Worm (Caenorhabditis elegans) whole organism, young adult: ENCODE measurements around the gene B0228.9.

ENCODE experiments used
- F10E7.11 ChIP-seq: sonication (generic microtip); optimal IDR thresholded peaks from 2 replicates; lab custom pipeline; 2017; ENCODE audit warnings: mild to moderate bottlenecking, missing genetic modification characterization, moderate library complexity, missing compliant biosample characterization
- F23B12.7 ChIP-seq: sonication (generic microtip); optimal IDR thresholded peaks from 2 replicates; lab custom pipeline; 2017; ENCODE audit warnings: missing genetic modification characterization, mild to moderate bottlenecking, missing compliant biosample characterization, antibody characterized with exemption, moderate library complexity; ENCODE audit not compliant: insufficient read depth
- F33H1.4 ChIP-seq: fragments of 200-800 bp; sonication (Bioruptor generic); IDR thresholded peaks from 2 replicates; pipeline ENCODE4 v1.3.6; 2022; ENCODE audit warnings: missing genetic modification reagents, missing genetic modification characterization, missing compliant biosample characterization
- F37B4.10 ChIP-seq: fragments of 200-800 bp; sonication (Bioruptor generic); IDR thresholded peaks from 2 replicates; pipeline ENCODE4 v1.3.6; 2022; ENCODE audit warnings: missing genetic modification characterization, missing compliant biosample characterization
- F49E8.2 ChIP-seq: sonication (generic microtip); optimal IDR thresholded peaks from 3 replicates; lab custom pipeline; 2017; ENCODE audit warnings: missing genetic modification characterization, mild to moderate bottlenecking, missing compliant biosample characterization, antibody characterized with exemption, moderate library complexity; ENCODE audit not compliant: insufficient read depth
- F52B5.7 ChIP-seq: sonication (generic microtip); optimal IDR thresholded peaks from 2 replicates; lab custom pipeline; 2016; ENCODE audit warnings: mild to moderate bottlenecking, missing genetic modification characterization, missing compliant biosample characterization
- F57C9.4 ChIP-seq: sonication (generic microtip); optimal IDR thresholded peaks from 2 replicates; lab custom pipeline; 2017; ENCODE audit warnings: mild to moderate bottlenecking, missing genetic modification characterization, missing compliant biosample characterization
- Y53F4B.3 ChIP-seq: fragments of 200-800 bp; sonication (Bioruptor generic); IDR thresholded peaks from 2 replicates; pipeline ENCODE4 v1.3.6; 2022; ENCODE audit warnings: missing genetic modification reagents, missing genetic modification characterization, missing compliant biosample characterization
- Y56A3A.18 ChIP-seq: fragments of 200-800 bp; sonication (Bioruptor generic); IDR thresholded peaks from 2 replicates; pipeline ENCODE4 v1.3.6; 2022; ENCODE audit warnings: missing genetic modification reagents, missing genetic modification characterization, missing compliant biosample characterization
- Y95B8A.8 ChIP-seq: fragments of 200-800 bp; sonication (Bioruptor generic); IDR thresholded peaks from 2 replicates; pipeline ENCODE4 v1.3.6; 2022; ENCODE audit warnings: missing genetic modification reagents, missing genetic modification characterization, missing compliant biosample characterization
- aptf-2 ChIP-seq: fragments of 200-800 bp; sonication (Bioruptor generic); conservative IDR thresholded peaks from 2 replicates; pipeline ENCODE4 v1.3.6; 2022; ENCODE audit warnings: missing genetic modification reagents, missing genetic modification characterization, missing compliant biosample characterization
- aptf-3 ChIP-seq: fragments of 200-800 bp; sonication (Bioruptor generic); IDR thresholded peaks from 2 replicates; pipeline ENCODE4 v1.3.6; 2022; ENCODE audit warnings: missing genetic modification characterization, missing compliant biosample characterization
- attf-5 ChIP-seq: fragments of 200-800 bp; sonication (Bioruptor generic); optimal IDR thresholded peaks from 2 replicates; lab custom pipeline; 2018; ENCODE audit warnings: mild to moderate bottlenecking, missing genetic modification characterization, missing compliant biosample characterization
- ceh-100 ChIP-seq: fragments of 200-800 bp; sonication (Bioruptor generic); IDR thresholded peaks from 2 replicates; pipeline ENCODE4 v1.3.6; 2022; ENCODE audit warnings: missing genetic modification reagents, missing genetic modification characterization, missing compliant biosample characterization
- ceh-40 ChIP-seq: fragments of 200-800 bp; sonication (Bioruptor generic); IDR thresholded peaks from 2 replicates; pipeline ENCODE4 v1.3.6; 2022; ENCODE audit warnings: missing genetic modification characterization, missing compliant biosample characterization
- ceh-58 ChIP-seq: fragments of 200-800 bp; sonication (Bioruptor generic); IDR thresholded peaks from 2 replicates; pipeline ENCODE4 v1.3.6; 2022; ENCODE audit warnings: missing genetic modification characterization, missing compliant biosample characterization
- ceh-79 ChIP-seq: sonication (generic microtip); optimal IDR thresholded peaks from 2 replicates; lab custom pipeline; 2017; ENCODE audit warnings: mild to moderate bottlenecking, missing genetic modification characterization, missing compliant biosample characterization
- chd-7 ChIP-seq: sonication (generic microtip); optimal IDR thresholded peaks from 2 replicates; lab custom pipeline; 2016; ENCODE audit warnings: mild to moderate bottlenecking, missing genetic modification characterization, moderate library complexity, missing compliant biosample characterization
- dox-1 ChIP-seq: fragments of 200-800 bp; sonication (Bioruptor generic); IDR thresholded peaks from 2 replicates; pipeline ENCODE4 v1.3.6; 2022; ENCODE audit warnings: missing genetic modification reagents, missing genetic modification characterization, missing compliant biosample characterization
- dpl-1 ChIP-seq: fragments of 150-350 bp; optimal IDR thresholded peaks from 2 replicates; lab custom pipeline; 2014; ENCODE audit warnings: missing biosample characterization, missing genetic modification reagents, missing genetic modification characterization
- efl-1 ChIP-seq: fragments of 150-350 bp; optimal IDR thresholded peaks from 2 replicates; lab custom pipeline; 2014; ENCODE audit warnings: missing biosample characterization, missing genetic modification reagents, missing genetic modification characterization
- egl-18 ChIP-seq: fragments of 200-800 bp; sonication (Bioruptor generic); IDR thresholded peaks from 2 replicates; pipeline ENCODE4 v1.3.6; 2022; ENCODE audit warnings: missing genetic modification reagents, missing genetic modification characterization, missing compliant biosample characterization
- ets-4 ChIP-seq: fragments of 200-800 bp; sonication (Bioruptor generic); optimal IDR thresholded peaks from 2 replicates; lab custom pipeline; 2018; ENCODE audit warnings: mild to moderate bottlenecking, missing genetic modification characterization, missing compliant biosample characterization
- fkh-3 ChIP-seq: sonication (generic microtip); optimal IDR thresholded peaks from 2 replicates; lab custom pipeline; 2016; ENCODE audit warnings: mild to moderate bottlenecking, missing genetic modification characterization, missing compliant biosample characterization
- gei-17 ChIP-seq: fragments of 200-800 bp; sonication (Bioruptor generic); optimal IDR thresholded peaks from 2 replicates; lab custom pipeline; 2018; ENCODE audit warnings: mild to moderate bottlenecking, missing genetic modification characterization, missing compliant biosample characterization
- him-1 ChIP-seq: sonication (generic microtip); optimal IDR thresholded peaks from 2 replicates; lab custom pipeline; 2016; ENCODE audit warnings: missing genotype, missing genetic modification reagents, missing genetic modification characterization, missing compliant biosample characterization
- hlh-12 ChIP-seq: sonication (generic microtip); optimal IDR thresholded peaks from 2 replicates; lab custom pipeline; 2016; ENCODE audit warnings: missing genetic modification characterization, missing compliant biosample characterization
- hmg-20 ChIP-seq: fragments of 200-800 bp; sonication (Bioruptor generic); IDR thresholded peaks from 2 replicates; pipeline ENCODE4 v1.3.6; 2022; ENCODE audit warnings: missing genetic modification reagents, missing genetic modification characterization, missing compliant biosample characterization
- hsf-1 ChIP-seq: fragments of 200-800 bp; sonication (Bioruptor generic); IDR thresholded peaks from 2 replicates; pipeline ENCODE4 v1.3.6; 2022; ENCODE audit warnings: missing genetic modification reagents, missing genetic modification characterization, missing compliant biosample characterization
- let-526 ChIP-seq: fragments of 200-800 bp; sonication (Bioruptor generic); IDR thresholded peaks from 2 replicates; pipeline ENCODE4 v1.3.6; 2022; ENCODE audit warnings: missing genetic modification reagents, missing genetic modification characterization, missing compliant biosample characterization
- lin-54 ChIP-seq: fragments of 200-800 bp; sonication (Bioruptor generic); optimal IDR thresholded peaks from 2 replicates; lab custom pipeline; 2018; ENCODE audit warnings: mild to moderate bottlenecking, missing genetic modification characterization, missing compliant biosample characterization
- lir-1 ChIP-seq: fragments of 200-800 bp; sonication (Bioruptor generic); conservative IDR thresholded peaks from 2 replicates; pipeline ENCODE4 v1.3.6; 2022; ENCODE audit warnings: missing genetic modification reagents, missing genetic modification characterization, missing compliant biosample characterization
- lsl-1 ChIP-seq: fragments of 200-800 bp; sonication (Bioruptor generic); optimal IDR thresholded peaks from 2 replicates; lab custom pipeline; 2018; ENCODE audit warnings: mild to moderate bottlenecking, missing genetic modification characterization, moderate library complexity, missing compliant biosample characterization
- madf-3 ChIP-seq: fragments of 200-800 bp; sonication (Bioruptor generic); IDR thresholded peaks from 2 replicates; pipeline ENCODE4 v1.3.6; 2022; ENCODE audit warnings: missing genetic modification reagents, missing genetic modification characterization, missing compliant biosample characterization
- nfyb-1 ChIP-seq: fragments of 200-800 bp; sonication (Bioruptor generic); IDR thresholded peaks from 2 replicates; pipeline ENCODE4 v1.3.6; 2022; ENCODE audit warnings: missing genetic modification reagents, missing genetic modification characterization, missing compliant biosample characterization
- nhr-90 ChIP-seq: sonication (generic microtip); optimal IDR thresholded peaks from 2 replicates; lab custom pipeline; 2016; ENCODE audit warnings: missing genotype, mild to moderate bottlenecking, missing genetic modification characterization, missing compliant biosample characterization
- rcor-1 ChIP-seq: fragments of 200-800 bp; sonication (Bioruptor generic); IDR thresholded peaks from 2 replicates; pipeline ENCODE4 v1.3.6; 2022; ENCODE audit warnings: missing genetic modification reagents, missing genetic modification characterization, missing compliant biosample characterization
- repo-1 ChIP-seq: sonication (generic microtip); optimal IDR thresholded peaks from 2 replicates; lab custom pipeline; 2017; ENCODE audit warnings: mild to moderate bottlenecking, missing genetic modification characterization, missing compliant biosample characterization
- rpc-1 ChIP-seq, 2 experiments: fragments of 150-350 bp in 1 of 2; sonication (generic microtip) in 1 of 2; optimal IDR thresholded peaks; 2 replicates each; lab custom pipeline; 2014 to 2018; ENCODE audit warnings: missing biosample characterization in 1 of 2, missing genetic modification characterization in 1 of 2, missing genetic modification reagents in 1 of 2, missing genotype in 1 of 2
- sdz-38 ChIP-seq: sonication (generic microtip); optimal IDR thresholded peaks from 2 replicates; lab custom pipeline; 2016; ENCODE audit warnings: missing genotype, missing genetic modification characterization, missing compliant biosample characterization
- snpc-1.1 ChIP-seq: sonication (generic microtip); optimal IDR thresholded peaks from 2 replicates; lab custom pipeline; 2017; ENCODE audit warnings: missing genetic modification characterization, mild to moderate bottlenecking, missing compliant biosample characterization, antibody characterized with exemption, moderate library complexity, missing genotype, missing genetic modification reagents; ENCODE audit not compliant: insufficient read depth
- snpc-1.3 ChIP-seq: sonication (generic microtip); optimal IDR thresholded peaks from 2 replicates; lab custom pipeline; 2017; ENCODE audit warnings: missing genetic modification characterization, mild to moderate bottlenecking, missing compliant biosample characterization, antibody characterized with exemption, moderate library complexity, missing genotype, missing genetic modification reagents; ENCODE audit not compliant: insufficient read depth
- somi-1 ChIP-seq: fragments of 200-800 bp; sonication (Bioruptor generic); optimal IDR thresholded peaks from 2 replicates; lab custom pipeline; 2018; ENCODE audit warnings: mild to moderate bottlenecking, missing genetic modification characterization, missing compliant biosample characterization
- tbp1 ChIP-seq: fragments of 200-800 bp; sonication (Bioruptor generic); optimal IDR thresholded peaks from 2 replicates; lab custom pipeline; 2018; ENCODE audit warnings: mild to moderate bottlenecking, missing genetic modification characterization, missing compliant biosample characterization
- tlf-1 ChIP-seq: fragments of 200-800 bp; sonication (Bioruptor generic); optimal IDR thresholded peaks from 2 replicates; lab custom pipeline; 2018; ENCODE audit warnings: mild to moderate bottlenecking, missing genetic modification characterization, missing compliant biosample characterization
- unc-62 ChIP-seq: fragments of 150-350 bp; optimal IDR thresholded peaks from 2 replicates; lab custom pipeline; 2014; ENCODE audit warnings: missing biosample characterization, missing genetic modification reagents, missing genetic modification characterization
- xnd-1 ChIP-seq: sonication (generic microtip); optimal IDR thresholded peaks from 2 replicates; lab custom pipeline; 2016; ENCODE audit warnings: missing genotype, missing genetic modification reagents, missing genetic modification characterization, missing compliant biosample characterization
- ztf-3 ChIP-seq: fragments of 200-800 bp; sonication (Bioruptor generic); optimal IDR thresholded peaks from 2 replicates; lab custom pipeline; 2018; ENCODE audit warnings: mild to moderate bottlenecking, missing genetic modification characterization, missing compliant biosample characterization
- ztf-6 ChIP-seq: fragments of 200-800 bp; sonication (Bioruptor generic); IDR thresholded peaks from 2 replicates; pipeline ENCODE4 v1.3.6; 2022; ENCODE audit warnings: missing genetic modification reagents, missing genetic modification characterization, missing compliant biosample characterization

B0228.9 gene

DNA sequence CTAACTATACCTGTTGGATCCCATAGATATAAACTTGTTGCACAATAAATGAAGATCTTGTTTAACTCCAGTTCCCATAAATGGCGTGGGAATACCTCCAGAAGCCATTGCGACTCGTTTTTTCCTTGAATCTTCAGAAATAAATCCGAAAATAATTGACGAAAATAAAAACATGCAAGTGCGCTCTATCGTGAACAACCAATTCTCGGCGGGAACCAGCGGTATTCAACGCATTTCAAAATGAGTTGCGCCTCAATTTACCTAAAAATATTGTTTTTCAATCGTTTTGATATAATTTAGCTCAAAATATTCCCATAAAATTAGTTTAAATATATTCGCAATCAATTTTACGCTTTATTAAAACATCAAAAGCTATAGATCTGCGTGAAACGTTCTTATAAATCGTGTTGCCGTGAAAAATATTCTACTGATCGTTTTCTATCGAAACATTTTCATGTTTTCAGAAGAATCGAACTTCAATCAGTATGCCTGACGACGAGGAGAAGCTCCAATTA, 17.7 kb upstream of the B0228.9 start, which contains the start of the genes snpc-1.1 and spdl-1 (continued):
- TF ChIP-seq gei-17 (GFP tag; lab: Kevin White, UChicago) (no peak), nhr-90 (tag; lab: Kevin White, UChicago) (no peak), efl-1 (GFP tag; lab: Kevin White, UChicago) (peak; percentile 88), rpc-1 (optimal IDR thresholded peaks at IDR 0.05; lab: Kevin White, UChicago) (no peak), rpc-1 (tag; optimal IDR thresholded peaks at IDR 0.05; lab: Kevin White, UChicago) (no peak), ceh-40 (no peak), aptf-2 (GFP tag; lab: Robert Waterston, UW) (no peak), hlh-12 (tag; lab: Kevin White, UChicago) (no peak), unc-62 (no peak), snpc-1.3 (tag; lab: Kevin White, UChicago) (no peak), F57C9.4 (no peak), him-1 (tag; lab: Kevin White, UChicago) (no peak), ceh-58 (GFP tag; lab: Robert Waterston, UW) (no peak), F37B4.10 (no peak), sdz-38 (no peak), madf-3 (GFP tag; lab: Robert Waterston, UW) (no peak), ets-4 (no peak), nfyb-1 (GFP tag; lab: Robert Waterston, UW) (no peak), somi-1 (no peak), lir-1 (GFP tag; lab: Robert Waterston, UW) (no peak), xnd-1 (tag; lab: Kevin White, UChicago) (peak; percentile 2), lsl-1 (peak; percentile 29), let-526 (GFP tag; lab: Robert Waterston, UW) (no peak), fkh-3 (tag; lab: Kevin White, UChicago) (no peak), egl-18 (GFP tag; lab: Robert Waterston, UW) (no peak), F23B12.7 (tag; lab: Kevin White, UChicago) (peak; percentile 36), Y53F4B.3 (GFP tag; lab: Robert Waterston, UW) (no peak), hmg-20 (GFP tag; lab: Robert Waterston, UW) (no peak), dox-1 (GFP tag; lab: Robert Waterston, UW) (peak; percentile 45; the same call in 1 of the 2 replicates), ceh-79 (tag; lab: Kevin White, UChicago) (no peak), rcor-1 (no peak), ztf-6 (GFP tag; lab: Robert Waterston, UW) (no peak), attf-5 (GFP tag; lab: Kevin White, UChicago) (no peak), F49E8.2 (no peak), tlf-1 (no peak), Y56A3A.18 (no peak), lin-54 (GFP tag; lab: Kevin White, UChicago) (peak; percentile 33), F52B5.7 (tag; lab: Kevin White, UChicago) (no peak), dpl-1 (GFP tag; lab: Kevin White, UChicago) (peak; percentile 72), hsf-1 (GFP tag; lab: Robert Waterston, UW) (no peak), tbp1 (GFP tag; lab: Kevin White, UChicago) (no peak), chd-7 (tag; lab: Kevin White, UChicago) (no peak), ceh-100 (GFP tag; lab: Robert Waterston, UW) (no peak), F33H1.4 (GFP tag; lab: Robert Waterston, UW) (peak; percentile 31; the same call in 1 of the 2 replicates), ztf-3 (GFP tag; lab: Kevin White, UChicago) (no peak), snpc-1.1 (no peak), Y95B8A.8 (GFP tag; lab: Robert Waterston, UW) (no peak), aptf-3 (GFP tag; lab: Robert Waterston, UW) (no peak), repo-1 (tag; lab: Kevin White, UChicago) (no peak), F10E7.11 (tag; lab: Kevin White, UChicago) (no peak)
